Worm (Caenorhabditis elegans) whole organism, L4/young adult: ENCODE results near the gene lsm-1.

Experiments used
- W03F9.2 ChIP-seq: fragments of 150-350 bp; optimal IDR thresholded peaks from 2 replicates; lab custom pipeline; 2014; ENCODE audit warnings: missing biosample characterization, missing genetic modification characterization
- him-1 ChIP-seq: sonication (generic microtip); optimal IDR thresholded peaks from 2 replicates; lab custom pipeline; 2016; ENCODE audit warnings: missing genotype, missing genetic modification reagents, missing genetic modification characterization, missing compliant biosample characterization

DNA sequence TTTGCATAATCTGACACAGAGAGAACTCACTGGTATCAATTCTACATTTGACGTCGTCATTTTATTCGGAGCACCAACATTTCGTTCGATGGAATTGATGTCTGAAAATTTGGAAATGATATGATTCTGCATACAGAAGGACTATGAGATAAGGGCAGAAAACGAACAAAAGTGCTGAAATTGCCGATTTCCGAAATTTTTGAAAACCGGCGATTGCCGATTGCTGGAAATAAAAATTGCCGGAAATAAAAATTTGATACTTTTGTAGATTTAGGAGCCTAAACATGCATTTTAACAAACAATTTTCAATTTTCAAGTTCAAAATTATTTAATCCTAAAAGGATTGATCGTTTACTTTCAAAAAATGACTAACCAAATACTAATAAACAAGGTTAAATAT is 37.4 kb upstream of the lsm-1 start, which contains the start of gene unc-53:
- TF ChIP-seq him-1 (tag; lab: Kevin White, UChicago), result no peak
- no peak for TF ChIP-seq W03F9.2
